Worm (Caenorhabditis elegans) whole organism, young adult: Measurements from ENCODE around the gene F44E7.4.

Experiments
- B0019.2 ChIP-seq: fragments of 200-800 bp; sonication (Bioruptor generic); conservative IDR thresholded peaks from 2 replicates; pipeline ENCODE4 v1.3.6; 2022; ENCODE audit warnings: missing genetic modification reagents, missing genetic modification characterization, missing compliant biosample characterization
- B0261.1 ChIP-seq: sonication (generic microtip); optimal IDR thresholded peaks from 2 replicates; lab custom pipeline; 2016; ENCODE audit warnings: mild to moderate bottlenecking, missing genetic modification characterization, moderate library complexity, missing compliant biosample characterization
- B0336.3 ChIP-seq: fragments of 200-800 bp; sonication (Bioruptor generic); IDR thresholded peaks from 2 replicates; pipeline ENCODE4 v1.3.6; 2022; ENCODE audit warnings: missing genetic modification characterization, missing compliant biosample characterization
- F22D6.2 ChIP-seq: sonication (generic microtip); optimal IDR thresholded peaks from 2 replicates; lab custom pipeline; 2016; ENCODE audit warnings: mild to moderate bottlenecking, missing genetic modification characterization, missing compliant biosample characterization
- F33H1.4 ChIP-seq: fragments of 200-800 bp; sonication (Bioruptor generic); IDR thresholded peaks from 2 replicates; pipeline ENCODE4 v1.3.6; 2022; ENCODE audit warnings: missing genetic modification reagents, missing genetic modification characterization, missing compliant biosample characterization
- F39B2.1 ChIP-seq: fragments of 200-800 bp; sonication (Bioruptor generic); IDR thresholded peaks from 2 replicates; pipeline ENCODE4 v1.3.6; 2022; ENCODE audit warnings: missing genetic modification reagents, missing genetic modification characterization, missing compliant biosample characterization
- K11D2.4 ChIP-seq: fragments of 200-800 bp; sonication (Bioruptor generic); IDR thresholded peaks from 2 replicates; pipeline ENCODE4 v1.3.6; 2022; ENCODE audit warnings: missing genetic modification reagents, missing genetic modification characterization, missing compliant biosample characterization
- Y67H2A.10 ChIP-seq: fragments of 200-800 bp; sonication (Bioruptor generic); conservative IDR thresholded peaks from 2 replicates; pipeline ENCODE4 v1.3.6; 2022; ENCODE audit warnings: missing genetic modification reagents, missing genetic modification characterization, missing compliant biosample characterization
- Y95B8A.8 ChIP-seq: fragments of 200-800 bp; sonication (Bioruptor generic); IDR thresholded peaks from 2 replicates; pipeline ENCODE4 v1.3.6; 2022; ENCODE audit warnings: missing genetic modification reagents, missing genetic modification characterization, missing compliant biosample characterization
- ZK185.1 ChIP-seq: sonication (generic microtip); optimal IDR thresholded peaks from 2 replicates; lab custom pipeline; 2016; ENCODE audit warnings: mild to moderate bottlenecking, missing genetic modification characterization, missing compliant biosample characterization; ENCODE audit not compliant: poor library complexity, severe bottlenecking
- ama-1 ChIP-seq, 3 experiments: fragments of 150-350 bp in 1 of 3; sonication (generic microtip) in 2 of 3; optimal IDR thresholded peaks; 2 replicates each; lab custom pipeline; 2014 to 2018; ENCODE audit warnings: missing biosample characterization in 2 of 3, missing genetic modification characterization in 2 of 3, missing genetic modification reagents in 2 of 3
- atf-7 ChIP-seq: sonication (generic microtip); optimal IDR thresholded peaks from 2 replicates; lab custom pipeline; 2017; ENCODE audit warnings: mild to moderate bottlenecking, missing genetic modification characterization, missing compliant biosample characterization
- attf-5 ChIP-seq: fragments of 200-800 bp; sonication (Bioruptor generic); optimal IDR thresholded peaks from 2 replicates; lab custom pipeline; 2018; ENCODE audit warnings: mild to moderate bottlenecking, missing genetic modification characterization, missing compliant biosample characterization
- attf-6 ChIP-seq: fragments of 200-800 bp; sonication (Bioruptor generic); IDR thresholded peaks from 2 replicates; pipeline ENCODE4 v1.3.6; 2022; ENCODE audit warnings: missing genetic modification reagents, missing genetic modification characterization, missing compliant biosample characterization
- ccch-3 ChIP-seq: fragments of 200-800 bp; sonication (Bioruptor generic); optimal IDR thresholded peaks from 2 replicates; lab custom pipeline; 2018; ENCODE audit warnings: mild to moderate bottlenecking, missing genetic modification characterization, missing compliant biosample characterization
- cebp-1 ChIP-seq, 2 experiments: fragments of 200-800 bp in 1 of 2; sonication (Bioruptor generic) in 1 of 2; sonication (generic microtip) in 1 of 2; IDR thresholded peaks in 1 of 2; optimal IDR thresholded peaks in 1 of 2; 2 replicates each; pipeline versions ENCODE4 v1.3.6 to Lab custom; 2017 to 2022; ENCODE audit warnings: missing compliant biosample characterization in 2 of 2, missing genetic modification characterization in 2 of 2, mild to moderate bottlenecking in 1 of 2, missing genetic modification reagents in 1 of 2, moderate library complexity in 1 of 2
- cebp-2 ChIP-seq: fragments of 200-800 bp; sonication (Bioruptor generic); IDR thresholded peaks from 2 replicates; pipeline ENCODE4 v1.3.6; 2022; ENCODE audit warnings: missing genetic modification characterization, missing compliant biosample characterization
- ceh-91 ChIP-seq: fragments of 200-800 bp; sonication (Bioruptor generic); IDR thresholded peaks from 2 replicates; pipeline ENCODE4 v1.3.6; 2022; ENCODE audit warnings: missing genetic modification reagents, missing genetic modification characterization, missing compliant biosample characterization
- chd-7 ChIP-seq: sonication (generic microtip); optimal IDR thresholded peaks from 2 replicates; lab custom pipeline; 2016; ENCODE audit warnings: mild to moderate bottlenecking, missing genetic modification characterization, moderate library complexity, missing compliant biosample characterization
- die-1 ChIP-seq: sonication (generic microtip); optimal IDR thresholded peaks from 2 replicates; lab custom pipeline; 2016; ENCODE audit warnings: missing genotype, mild to moderate bottlenecking, missing genetic modification characterization, missing compliant biosample characterization
- dpl-1 ChIP-seq: fragments of 150-350 bp; optimal IDR thresholded peaks from 2 replicates; lab custom pipeline; 2014; ENCODE audit warnings: missing biosample characterization, missing genetic modification reagents, missing genetic modification characterization
- egrh-3 ChIP-seq: fragments of 200-800 bp; sonication (Bioruptor generic); IDR thresholded peaks from 2 replicates; pipeline ENCODE4 v1.3.6; 2022; ENCODE audit warnings: missing genetic modification reagents, missing genetic modification characterization, missing compliant biosample characterization
- ekl-4 ChIP-seq: fragments of 200-800 bp; sonication (Bioruptor generic); IDR thresholded peaks from 2 replicates; pipeline ENCODE4 v1.3.6; 2022; ENCODE audit warnings: missing genetic modification reagents, missing genetic modification characterization, missing compliant biosample characterization
- gei-17 ChIP-seq: fragments of 200-800 bp; sonication (Bioruptor generic); optimal IDR thresholded peaks from 2 replicates; lab custom pipeline; 2018; ENCODE audit warnings: mild to moderate bottlenecking, missing genetic modification characterization, missing compliant biosample characterization
- hlh-12 ChIP-seq: sonication (generic microtip); optimal IDR thresholded peaks from 2 replicates; lab custom pipeline; 2016; ENCODE audit warnings: missing genetic modification characterization, missing compliant biosample characterization
- hmg-1.2 ChIP-seq: fragments of 200-800 bp; sonication (Bioruptor generic); IDR thresholded peaks from 2 replicates; pipeline ENCODE4 v1.3.6; 2022; ENCODE audit warnings: missing genetic modification reagents, missing genetic modification characterization, missing compliant biosample characterization
- hrde-1 ChIP-seq: sonication (generic microtip); optimal IDR thresholded peaks from 2 replicates; lab custom pipeline; 2016; ENCODE audit warnings: missing genetic modification characterization, mild to moderate bottlenecking, missing compliant biosample characterization, moderate library complexity, missing genotype, missing genetic modification reagents, borderline replicate concordance
- let-607 ChIP-seq, 2 experiments: fragments of 200-800 bp in 1 of 2; sonication (Bioruptor generic) in 1 of 2; sonication (generic microtip) in 1 of 2; optimal IDR thresholded peaks; 2 replicates each; lab custom pipeline; 2016 to 2018; ENCODE audit warnings: mild to moderate bottlenecking in 2 of 2, missing compliant biosample characterization in 2 of 2, missing genetic modification characterization in 2 of 2, moderate library complexity in 2 of 2, missing genotype in 1 of 2
- lin-40 ChIP-seq: sonication (generic microtip); optimal IDR thresholded peaks from 2 replicates; lab custom pipeline; 2016; ENCODE audit warnings: missing genetic modification characterization, mild to moderate bottlenecking, missing compliant biosample characterization, missing genotype, missing genetic modification reagents
- lsl-1 ChIP-seq: fragments of 200-800 bp; sonication (Bioruptor generic); optimal IDR thresholded peaks from 2 replicates; lab custom pipeline; 2018; ENCODE audit warnings: mild to moderate bottlenecking, missing genetic modification characterization, moderate library complexity, missing compliant biosample characterization
- mcd-1 ChIP-seq: fragments of 200-800 bp; sonication (Bioruptor generic); IDR thresholded peaks from 2 replicates; pipeline ENCODE4 v1.3.6; 2022; ENCODE audit warnings: missing genetic modification reagents, missing genetic modification characterization, missing compliant biosample characterization
- mes-4 ChIP-seq: sonication (generic microtip); optimal IDR thresholded peaks from 2 replicates; lab custom pipeline; 2016; ENCODE audit warnings: missing genotype, missing genetic modification characterization, missing compliant biosample characterization
- nhr-179 ChIP-seq: sonication (generic microtip); optimal IDR thresholded peaks from 2 replicates; lab custom pipeline; 2016; ENCODE audit warnings: mild to moderate bottlenecking, missing genetic modification characterization, missing compliant biosample characterization
- nhr-27 ChIP-seq: fragments of 200-800 bp; sonication (Bioruptor generic); optimal IDR thresholded peaks from 2 replicates; lab custom pipeline; 2018; ENCODE audit warnings: mild to moderate bottlenecking, missing genetic modification characterization, moderate library complexity, missing compliant biosample characterization
- nhr-80 ChIP-seq: sonication (generic microtip); optimal IDR thresholded peaks from 2 replicates; lab custom pipeline; 2016; ENCODE audit warnings: missing genetic modification characterization, missing compliant biosample characterization
- rec-8 ChIP-seq, 2 experiments: sonication (generic microtip); optimal IDR thresholded peaks; 2 replicates each; lab custom pipeline; 2016; ENCODE audit warnings: mild to moderate bottlenecking in 2 of 2, missing genetic modification characterization in 2 of 2, missing genetic modification reagents in 2 of 2, missing genotype in 2 of 2, missing biosample characterization in 1 of 2, missing compliant biosample characterization in 1 of 2, moderate library complexity in 1 of 2
- repo-1 ChIP-seq: sonication (generic microtip); optimal IDR thresholded peaks from 2 replicates; lab custom pipeline; 2017; ENCODE audit warnings: mild to moderate bottlenecking, missing genetic modification characterization, missing compliant biosample characterization
- sdz-38 ChIP-seq: sonication (generic microtip); optimal IDR thresholded peaks from 2 replicates; lab custom pipeline; 2016; ENCODE audit warnings: missing genotype, missing genetic modification characterization, missing compliant biosample characterization
- snpc-1.3 ChIP-seq: sonication (generic microtip); optimal IDR thresholded peaks from 2 replicates; lab custom pipeline; 2017; ENCODE audit warnings: missing genetic modification characterization, mild to moderate bottlenecking, missing compliant biosample characterization, antibody characterized with exemption, moderate library complexity, missing genotype, missing genetic modification reagents; ENCODE audit not compliant: insufficient read depth
- snpc-4 ChIP-seq, 5 experiments: fragments of 150-350 bp in 1 of 5; sonication (generic microtip) in 4 of 5; optimal IDR thresholded peaks; 2 replicates each; lab custom pipeline; 2014 to 2018; ENCODE audit warnings: missing genetic modification characterization in 5 of 5, missing biosample characterization in 3 of 5, antibody characterized with exemption in 2 of 5, mild to moderate bottlenecking in 2 of 5, missing compliant biosample characterization in 2 of 5, missing genotype in 2 of 5, moderate library complexity in 2 of 5, missing genetic modification reagents in 1 of 5
- somi-1 ChIP-seq: fragments of 200-800 bp; sonication (Bioruptor generic); optimal IDR thresholded peaks from 2 replicates; lab custom pipeline; 2018; ENCODE audit warnings: mild to moderate bottlenecking, missing genetic modification characterization, missing compliant biosample characterization
- zfh-2 ChIP-seq: fragments of 200-800 bp; sonication (Bioruptor generic); conservative IDR thresholded peaks from 2 replicates; pipeline ENCODE4 v1.3.6; 2022; ENCODE audit warnings: missing genetic modification reagents, missing genetic modification characterization, missing compliant biosample characterization
- ztf-18 ChIP-seq: sonication (generic microtip); optimal IDR thresholded peaks from 2 replicates; lab custom pipeline; 2016; ENCODE audit warnings: missing genotype, mild to moderate bottlenecking, missing genetic modification characterization, missing compliant biosample characterization
- ztf-25 ChIP-seq: fragments of 200-800 bp; sonication (Bioruptor generic); IDR thresholded peaks from 2 replicates; pipeline ENCODE4 v1.3.6; 2022; ENCODE audit warnings: missing genetic modification reagents, missing genetic modification characterization, missing compliant biosample characterization
- ztf-28 ChIP-seq: fragments of 200-800 bp; sonication (Bioruptor generic); IDR thresholded peaks from 2 replicates; pipeline ENCODE4 v1.3.6; 2022; ENCODE audit warnings: missing genetic modification reagents, missing genetic modification characterization, missing compliant biosample characterization

The F44E7.4 gene

DNA sequence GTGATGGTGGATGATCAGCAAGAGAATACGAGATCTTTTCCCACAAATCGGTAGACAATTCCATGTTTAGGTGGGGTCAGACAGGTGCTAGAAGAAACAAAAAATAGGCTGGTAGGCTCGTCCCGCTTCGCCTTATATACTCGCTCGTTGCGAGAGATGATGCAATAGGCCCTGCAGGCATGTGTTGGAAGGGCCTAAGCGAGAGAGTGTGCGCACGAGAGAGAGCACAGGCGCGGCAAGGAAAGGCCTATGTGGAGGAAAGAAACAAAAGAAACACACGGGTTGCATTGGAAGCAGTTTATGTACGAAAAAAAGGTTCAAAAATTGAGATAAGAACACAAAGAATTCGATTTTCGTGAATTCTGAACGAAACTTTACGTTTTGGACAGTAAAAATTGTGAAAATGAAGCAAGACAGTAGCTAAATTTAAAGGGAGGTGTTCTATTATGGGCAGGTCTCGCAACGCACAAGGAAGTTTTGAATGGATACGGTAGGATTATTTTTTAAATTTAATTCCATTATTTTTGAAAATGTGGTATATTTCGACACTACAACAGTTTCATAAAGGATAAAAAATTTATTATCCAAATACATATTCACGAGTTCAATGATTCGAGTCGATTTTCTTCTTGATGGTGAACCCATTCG, 4.1 kb upstream of the F44E7.4 start, which contains the start of gene F44E7.5:
TSS of gene F44E7.5 (minus strand) at position 210 of the 648 bp plus-strand sequence.
- TF ChIP-seq somi-1 (GFP tag; lab: Kevin White, UChicago) (no peak), let-607 (tag; optimal IDR thresholded peaks at IDR 0.05; lab: Kevin White, UChicago) (peak in 1 of 2 experiments; percentile 60), nhr-80 (peak; percentile 91), gei-17 (peak; percentile 60), ekl-4 (GFP tag; lab: Robert Waterston, UW) (no peak), chd-7 (tag; lab: Kevin White, UChicago) (peak; percentile 18), attf-5 (GFP tag; lab: Kevin White, UChicago) (peak; percentile 61), cebp-1 (GFP tag; IDR thresholded peaks at IDR 0.05; lab: Robert Waterston, UW) (no peak; the same call in 1 of the 2 replicates), cebp-1 (tag; optimal IDR thresholded peaks at IDR 0.05; lab: Kevin White, UChicago) (peak; percentile 69), nhr-179 (tag; lab: Kevin White, UChicago) (no peak), mes-4 (tag; lab: Kevin White, UChicago) (no peak), ZK185.1 (tag; lab: Kevin White, UChicago) (no peak), K11D2.4 (GFP tag; lab: Robert Waterston, UW) (no peak), repo-1 (no peak), egrh-3 (GFP tag; lab: Robert Waterston, UW) (peak; percentile 24; the same call in 1 of the 2 replicates), hrde-1 (no peak), atf-7 (no peak), zfh-2 (GFP tag; lab: Robert Waterston, UW) (no peak), sdz-38 (tag; lab: Kevin White, UChicago) (no peak), lsl-1 (peak; percentile 79), ama-1 (optimal IDR thresholded peaks at IDR 0.05; lab: Kevin White, UChicago) (no peak), ama-1 (GFP tag; optimal IDR thresholded peaks at IDR 0.05; lab: Kevin White, UChicago) (no peak), F39B2.1 (GFP tag; lab: Robert Waterston, UW) (no peak), ztf-28 (no peak), cebp-2 (GFP tag; lab: Robert Waterston, UW) (peak; percentile 94), B0336.3 (GFP tag; lab: Robert Waterston, UW) (0 out of 2 replicates have a peak, but pooled peaks have one; percentile 41), Y67H2A.10 (GFP tag; lab: Robert Waterston, UW) (no peak), ccch-3 (GFP tag; lab: Kevin White, UChicago) (no peak), ceh-91 (GFP tag; lab: Robert Waterston, UW) (peak; percentile 24; the same call in 1 of the 2 replicates), hmg-1.2 (GFP tag; lab: Robert Waterston, UW) (peak; percentile 80), die-1 (tag; lab: Kevin White, UChicago) (no peak), B0019.2 (GFP tag; lab: Robert Waterston, UW) (no peak), ztf-25 (GFP tag; lab: Robert Waterston, UW) (no peak), F33H1.4 (GFP tag; lab: Robert Waterston, UW) (peak; percentile 76), snpc-1.3 (tag; lab: Kevin White, UChicago) (no peak), hlh-12 (tag; lab: Kevin White, UChicago) (no peak), F22D6.2 (tag; lab: Kevin White, UChicago) (no peak), snpc-4 (GFP tag; optimal IDR thresholded peaks at IDR 0.05; lab: Kevin White, UChicago) (no peak), snpc-4 (tag; optimal IDR thresholded peaks at IDR 0.05; lab: Kevin White, UChicago) (peak in 3 of 4 experiments; percentile 3 to 57 (median 33)), mcd-1 (GFP tag; lab: Robert Waterston, UW) (peak; percentile 53), dpl-1 (GFP tag; lab: Kevin White, UChicago) (no peak), Y95B8A.8 (GFP tag; lab: Robert Waterston, UW) (no peak), rec-8 (tag; optimal IDR thresholded peaks at IDR 0.05; lab: Kevin White, UChicago) (no peak), nhr-27 (tag; lab: Kevin White, UChicago) (no peak), B0261.1 (no peak), lin-40 (tag; lab: Kevin White, UChicago) (peak; percentile 51), attf-6 (GFP tag; lab: Robert Waterston, UW) (no peak), ztf-18 (peak; percentile 67)
